Fruit fly (Drosophila melanogaster) whole organism, embryonic: ENCODE measurements around the gene CG12661.

Source experiments
- CG10462 ChIP-seq: fragments of 200-800 bp; sonication (Bioruptor generic); optimal IDR thresholded peaks from 2 replicates; lab custom pipeline; 2016; ENCODE audit warnings: missing biosample characterization, missing genetic modification characterization
- CG10959 ChIP-seq: fragments of 200-800 bp; sonication (Bioruptor generic); IDR thresholded peaks from 2 replicates; pipeline ENCODE4 v1.3.6; 2022; ENCODE audit warnings: missing biosample characterization, missing genetic modification characterization
- CG12071 ChIP-seq: fragments of 200-800 bp; sonication (Bioruptor generic); optimal IDR thresholded peaks from 3 replicates; lab custom pipeline; 2018; ENCODE audit warnings: missing biosample characterization, mild to moderate bottlenecking, missing genetic modification characterization
- MBD-R2 ChIP-seq: fragments of 200-800 bp; sonication (Bioruptor generic); IDR thresholded peaks from 2 replicates; pipeline ENCODE4 v1.3.6; 2022; ENCODE audit warnings: missing biosample characterization, missing genetic modification characterization
- cato ChIP-seq: fragments of 200-800 bp; sonication (Bioruptor generic); optimal IDR thresholded peaks from 2 replicates; lab custom pipeline; 2016; ENCODE audit warnings: missing biosample characterization, missing genetic modification characterization, borderline replicate concordance
- psq ChIP-seq: fragments of 200-800 bp; sonication (Bioruptor generic); optimal IDR thresholded peaks from 2 replicates; lab custom pipeline; 2017; ENCODE audit warnings: missing biosample characterization, missing genetic modification characterization
- sna ChIP-seq: fragments of 200-800 bp; sonication (Bioruptor generic); IDR thresholded peaks from 2 replicates; pipeline ENCODE4 v1.3.6; 2022; ENCODE audit warnings: missing biosample characterization, missing genetic modification characterization; ENCODE audit not compliant: partially characterized antibody

dm6 chrX:8907547-8907813 lies 16.0 kb downstream of the CG12661 start:
- TF ChIP-seq CG12071 (GFP tag; lab: Kevin White, UChicago): no peak
- TF ChIP-seq CG10462: no peak
- no peak for TF ChIP-seq CG10959 (GFP tag; lab: Robert Waterston, UW)
- TF ChIP-seq psq (GFP tag; lab: Kevin White, UChicago): no peak
- TF ChIP-seq MBD-R2 (GFP tag; lab: Robert Waterston, UW): no peak
- TF ChIP-seq cato (GFP tag; lab: Kevin White, UChicago): no peak
- TF ChIP-seq sna (GFP tag; lab: Robert Waterston, UW): no peak
